Worm (Caenorhabditis elegans): ENCODE results near the gene ZK418.7.
"Not testable (repeated sequence)": the region's sequence is repeated elsewhere in the genome, so short reads cannot be mapped to it uniquely, and the experiment has no call there.

- not testable (repeated sequence) for TF ChIP-seq sea-1 (GFP tag; conservative IDR thresholded peaks at IDR 0.05); flt-1 (GFP tag; IDR thresholded peaks at IDR 0.05); ama-1 (optimal IDR thresholded peaks at IDR 0.05); hnd-1 (tag; optimal IDR thresholded peaks at IDR 0.05); scrt-1 (GFP tag; IDR thresholded peaks at IDR 0.05); ceh-36 (tag; optimal IDR thresholded peaks at IDR 0.05); F13C5.2 (tag; optimal IDR thresholded peaks at IDR 0.05); B0310.2 (tag; optimal IDR thresholded peaks at IDR 0.05)
These were observed 48.0 kb upstream of the ZK418.7 start, which contains the start of gene viro-2 for ce11 chrIII:7128601-7129000.
